Worm (Caenorhabditis elegans) whole organism, L3 larva: ENCODE data around the gene rps-9.
"Not testable (repeated sequence)": the region's sequence is repeated elsewhere in the genome, so short reads cannot be mapped to it uniquely, and the experiment has no call there.

Experiments used
- ama-1 ChIP-seq: fragments of 150-350 bp; optimal IDR thresholded peaks from 2 replicates; lab custom pipeline; 2018
- mdl-1 ChIP-seq: fragments of 150-350 bp; optimal IDR thresholded peaks from 2 replicates; lab custom pipeline; 2014; ENCODE audit warnings: missing biosample characterization, missing genetic modification characterization
- unc-39 ChIP-seq: sonication (generic microtip); optimal IDR thresholded peaks from 4 replicates; lab custom pipeline; 2017; ENCODE audit warnings: missing biosample characterization, missing genetic modification characterization
- ztf-11 ChIP-seq: fragments of 150-350 bp; optimal IDR thresholded peaks from 2 replicates; lab custom pipeline; 2014; ENCODE audit warnings: missing biosample characterization, missing genetic modification characterization

DNA sequence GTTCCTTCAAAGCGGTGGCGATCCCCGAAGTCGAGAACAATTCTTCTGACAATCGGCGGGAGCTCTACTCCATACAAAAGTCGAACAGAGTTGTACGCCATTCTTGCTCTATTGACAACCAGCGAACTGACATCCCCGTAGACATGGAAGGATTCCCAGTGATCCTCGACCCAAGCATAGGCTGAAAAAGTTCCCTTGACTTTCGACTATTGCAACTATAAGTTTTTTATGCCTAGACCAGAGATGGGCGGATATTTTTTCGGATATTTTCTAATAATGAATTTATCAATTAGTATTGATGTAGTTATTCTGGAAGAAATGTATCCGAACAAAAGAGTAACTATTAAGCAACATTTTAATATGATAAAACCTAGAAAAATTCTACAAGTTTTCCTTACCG, 4.4 kb downstream of the rps-9 start, which contains the start of gene W10C6.2:
- TF ChIP-seq ama-1 (lab: Kevin White, UChicago); unc-39 (tag; lab: Kevin White, UChicago); mdl-1 (tag; lab: Kevin White, UChicago); ztf-11 (tag; lab: Kevin White, UChicago): not testable (repeated sequence)
